Fruit fly (Drosophila melanogaster) whole organism, embryonic: ENCODE data around the gene CG17029.

Experiments
- ATbp ChIP-seq: fragments of 200-800 bp; sonication (Bioruptor generic); optimal IDR thresholded peaks from 2 replicates; lab custom pipeline; 2017; ENCODE audit warnings: missing biosample characterization, mild to moderate bottlenecking, missing genetic modification characterization, missing genetic modification reagents
- Adf1 ChIP-seq: fragments of 200-800 bp; sonication (Bioruptor generic); IDR thresholded peaks from 2 replicates; pipeline ENCODE4 v1.3.6; 2022; ENCODE audit warnings: missing biosample characterization, missing genetic modification characterization
- Aef1 ChIP-seq: fragments of 200-800 bp; sonication (Bioruptor generic); IDR thresholded peaks from 3 replicates; pipeline ENCODE4 v1.3.6; 2022; ENCODE audit warnings: missing biosample characterization, missing genetic modification characterization
- Awh ChIP-seq: fragments of 200-800 bp; sonication (Bioruptor generic); IDR thresholded peaks from 2 replicates; pipeline ENCODE4, ENCODE4 v1.3.6; 2022; ENCODE audit warnings: missing biosample characterization, missing genetic modification characterization
- Blimp-1 ChIP-seq: fragments of 200-800 bp; sonication (Bioruptor generic); optimal IDR thresholded peaks from 3 replicates; lab custom pipeline; 2018; ENCODE audit warnings: missing biosample characterization, missing genetic modification characterization, mild to moderate bottlenecking, moderate library complexity, missing genetic modification reagents
- C15 ChIP-seq: fragments of 200-800 bp; sonication (Bioruptor generic); IDR thresholded peaks from 3 replicates; pipeline ENCODE4 v1.3.6; 2022; ENCODE audit warnings: missing biosample characterization, missing genetic modification characterization
- CG1024 ChIP-seq: fragments of 200-800 bp; sonication (Bioruptor generic); IDR thresholded peaks from 2 replicates; pipeline ENCODE4 v1.3.6; 2022; ENCODE audit warnings: missing biosample characterization, missing genetic modification characterization
- CG10565 ChIP-seq: fragments of 200-800 bp; sonication (Bioruptor generic); optimal IDR thresholded peaks from 3 replicates; lab custom pipeline; 2016; ENCODE audit warnings: missing biosample characterization, mild to moderate bottlenecking, missing genetic modification characterization
- CG10654 ChIP-seq: fragments of 200-800 bp; sonication (Bioruptor generic); optimal IDR thresholded peaks from 2 replicates; lab custom pipeline; 2016; ENCODE audit warnings: missing biosample characterization, missing genetic modification characterization
- CG10979 ChIP-seq: fragments of 200-800 bp; sonication (Bioruptor generic); optimal IDR thresholded peaks from 2 replicates; lab custom pipeline; 2018; ENCODE audit warnings: missing biosample characterization, mild to moderate bottlenecking, missing genetic modification characterization, moderate library complexity
- CG11695 ChIP-seq: fragments of 200-800 bp; sonication (Bioruptor generic); IDR thresholded peaks from 3 replicates; pipeline ENCODE4 v1.3.6; 2022; ENCODE audit warnings: missing biosample characterization, missing genetic modification characterization
- CG15601 ChIP-seq: fragments of 200-800 bp; sonication (Bioruptor generic); optimal IDR thresholded peaks from 3 replicates; lab custom pipeline; 2019; ENCODE audit warnings: missing biosample characterization, mild to moderate bottlenecking, missing genetic modification characterization, moderate library complexity
- CG15696 ChIP-seq: fragments of 200-800 bp; sonication (Bioruptor generic); optimal IDR thresholded peaks from 2 replicates; lab custom pipeline; 2019; ENCODE audit warnings: missing biosample characterization, mild to moderate bottlenecking, missing genetic modification characterization, moderate library complexity
- CG17186 ChIP-seq: fragments of 200-800 bp; sonication (Bioruptor generic); optimal IDR thresholded peaks from 3 replicates; lab custom pipeline; 2017; ENCODE audit warnings: missing biosample characterization, missing genetic modification reagents, missing genetic modification characterization
- CG17829 ChIP-seq: fragments of 200-800 bp; optimal IDR thresholded peaks from 2 replicates; lab custom pipeline; 2019; ENCODE audit warnings: missing biosample characterization, mild to moderate bottlenecking, missing genetic modification characterization, moderate library complexity
- CG2120 ChIP-seq: fragments of 200-800 bp; sonication (Bioruptor generic); optimal IDR thresholded peaks from 3 replicates; lab custom pipeline; 2016; ENCODE audit warnings: missing biosample characterization, missing genetic modification characterization
- CG30431 ChIP-seq: fragments of 200-800 bp; sonication (Bioruptor generic); optimal IDR thresholded peaks from 2 replicates; lab custom pipeline; 2017; ENCODE audit warnings: missing biosample characterization, missing genetic modification characterization
- CG32532 ChIP-seq: fragments of 200-800 bp; sonication (Bioruptor generic); IDR thresholded peaks from 2 replicates; pipeline ENCODE4 v1.3.6; 2022; ENCODE audit warnings: missing biosample characterization, missing genetic modification characterization
- CG42726 ChIP-seq: fragments of 200-800 bp; sonication (Bioruptor generic); IDR thresholded peaks from 2 replicates; pipeline ENCODE4 v1.3.6; 2022; ENCODE audit warnings: missing biosample characterization, missing genetic modification characterization; ENCODE audit not compliant: partially characterized antibody
- CG6654 ChIP-seq: fragments of 200-800 bp; sonication (Bioruptor generic); optimal IDR thresholded peaks from 2 replicates; lab custom pipeline; 2017; ENCODE audit warnings: missing biosample characterization, mild to moderate bottlenecking, missing genetic modification characterization
- CG6791 ChIP-seq: fragments of 200-800 bp; sonication (Bioruptor generic); IDR thresholded peaks from 3 replicates; pipeline ENCODE4 v1.3.6; 2022; ENCODE audit warnings: missing biosample characterization, missing genetic modification characterization; ENCODE audit not compliant: partially characterized antibody
- CG9215 ChIP-seq: fragments of 200-800 bp; sonication (Bioruptor generic); IDR thresholded peaks from 2 replicates; pipeline ENCODE4 v1.3.6; 2022; ENCODE audit warnings: missing biosample characterization, missing genetic modification characterization
- Hr51 ChIP-seq, 2 experiments: fragments of 200-800 bp; sonication (Bioruptor generic); optimal IDR thresholded peaks; 2 replicates in 1 of 2; 3 replicates in 1 of 2; lab custom pipeline; 2016 to 2018; ENCODE audit warnings: missing biosample characterization in 2 of 2, missing genetic modification characterization in 2 of 2, mild to moderate bottlenecking in 1 of 2, moderate library complexity in 1 of 2
- Jarid2 ChIP-seq: fragments of 200-800 bp; sonication (Bioruptor generic); optimal IDR thresholded peaks from 3 replicates; lab custom pipeline; 2017; ENCODE audit warnings: mild to moderate bottlenecking, missing biosample characterization, missing genetic modification reagents, missing genetic modification characterization
- MESR4 ChIP-seq: fragments of 200-800 bp; sonication (Bioruptor generic); optimal IDR thresholded peaks from 2 replicates; lab custom pipeline; 2018; ENCODE audit warnings: missing biosample characterization, mild to moderate bottlenecking, missing genetic modification characterization, moderate library complexity
- NK7.1 ChIP-seq: fragments of 200-800 bp; sonication (Bioruptor generic); optimal IDR thresholded peaks from 3 replicates; lab custom pipeline; 2016; ENCODE audit warnings: missing biosample characterization, missing genetic modification characterization
- Pdp1 ChIP-seq, 2 experiments: fragments of 200-800 bp; sonication (Bioruptor generic); optimal IDR thresholded peaks; 3 replicates each; lab custom pipeline; 2016; ENCODE audit warnings: missing biosample characterization in 2 of 2, missing genetic modification characterization in 2 of 2, mild to moderate bottlenecking in 1 of 2, moderate library complexity in 1 of 2
- Rx ChIP-seq: fragments of 200-800 bp; sonication (Bioruptor generic); IDR thresholded peaks from 2 replicates; pipeline ENCODE4 v1.3.6; 2022; ENCODE audit warnings: missing biosample characterization, missing genetic modification characterization
- Spps ChIP-seq: fragments of 200-800 bp; sonication (Bioruptor generic); optimal IDR thresholded peaks from 2 replicates; lab custom pipeline; 2018; ENCODE audit warnings: missing biosample characterization, mild to moderate bottlenecking, missing genetic modification characterization
- TFAM ChIP-seq: fragments of 200-800 bp; sonication (Bioruptor generic); optimal IDR thresholded peaks from 2 replicates; lab custom pipeline; 2017; ENCODE audit warnings: missing biosample characterization, missing genetic modification characterization, inconsistent platforms
- Xbp1 ChIP-seq: fragments of 200-800 bp; sonication (Bioruptor generic); optimal IDR thresholded peaks from 3 replicates; lab custom pipeline; 2016; ENCODE audit warnings: missing biosample characterization, mild to moderate bottlenecking, missing genetic modification characterization
- al ChIP-seq: fragments of 200-800 bp; sonication (Bioruptor generic); IDR thresholded peaks from 2 replicates; pipeline ENCODE4 v1.3.6; 2022; ENCODE audit warnings: missing biosample characterization, missing genetic modification characterization
- bbx ChIP-seq: fragments of 200-800 bp; sonication (Bioruptor generic); IDR thresholded peaks from 2 replicates; pipeline ENCODE4 v1.3.6; 2022; ENCODE audit warnings: missing biosample characterization, missing genetic modification characterization; ENCODE audit not compliant: partially characterized antibody
- bsh ChIP-seq, 2 experiments: fragments of 200-800 bp; sonication (Bioruptor generic); optimal IDR thresholded peaks; 2 replicates each; lab custom pipeline; 2017 to 2018; ENCODE audit warnings: mild to moderate bottlenecking in 2 of 2, missing biosample characterization in 2 of 2, missing genetic modification characterization in 2 of 2, moderate library complexity in 1 of 2
- caup ChIP-seq: fragments of 200-800 bp; sonication (Bioruptor generic); optimal IDR thresholded peaks from 3 replicates; lab custom pipeline; 2017; ENCODE audit warnings: missing biosample characterization, mild to moderate bottlenecking, missing genetic modification characterization, moderate library complexity; ENCODE audit not compliant: severe bottlenecking
- chn ChIP-seq: fragments of 200-800 bp; sonication (Bioruptor generic); optimal IDR thresholded peaks from 2 replicates; lab custom pipeline; 2016; ENCODE audit warnings: missing biosample characterization, missing genetic modification characterization
- cwo ChIP-seq: fragments of 200-800 bp; sonication (Bioruptor generic); optimal IDR thresholded peaks from 3 replicates; lab custom pipeline; 2017; ENCODE audit warnings: missing biosample characterization, missing genetic modification characterization, mild to moderate bottlenecking, moderate library complexity, missing genetic modification reagents
- dan ChIP-seq: fragments of 200-800 bp; sonication (Bioruptor generic); IDR thresholded peaks from 2 replicates; pipeline ENCODE4 v1.3.6; 2022; ENCODE audit warnings: missing biosample characterization, missing genetic modification characterization
- dmrt99B ChIP-seq: fragments of 200-800 bp; sonication (Bioruptor generic); optimal IDR thresholded peaks from 2 replicates; lab custom pipeline; 2018; ENCODE audit warnings: missing biosample characterization, mild to moderate bottlenecking, missing genetic modification characterization, moderate library complexity
- emc ChIP-seq: fragments of 200-800 bp; sonication (Bioruptor generic); optimal IDR thresholded peaks from 2 replicates; lab custom pipeline; 2016; ENCODE audit warnings: missing biosample characterization, missing genetic modification characterization
- fd102C ChIP-seq: fragments of 200-800 bp; sonication (Bioruptor generic); optimal IDR thresholded peaks from 2 replicates; lab custom pipeline; 2018; ENCODE audit warnings: missing biosample characterization, mild to moderate bottlenecking, missing genetic modification characterization, moderate library complexity
- gce ChIP-seq: fragments of 200-800 bp; sonication (Bioruptor generic); IDR thresholded peaks from 3 replicates; pipeline ENCODE4 v1.3.6; 2022; ENCODE audit warnings: missing biosample characterization, missing genetic modification characterization
- p53 ChIP-seq: fragments of 200-800 bp; sonication (Bioruptor generic); optimal IDR thresholded peaks from 2 replicates; lab custom pipeline; 2016; ENCODE audit warnings: missing biosample characterization, missing genetic modification characterization
- salm ChIP-seq: fragments of 200-800 bp; sonication (Bioruptor generic); optimal IDR thresholded peaks from 2 replicates; lab custom pipeline; 2018; ENCODE audit warnings: missing biosample characterization, mild to moderate bottlenecking, missing genetic modification characterization
- scrt ChIP-seq: fragments of 200-800 bp; sonication (Bioruptor generic); optimal IDR thresholded peaks from 2 replicates; lab custom pipeline; 2018; ENCODE audit warnings: missing biosample characterization, mild to moderate bottlenecking, missing genetic modification characterization, moderate library complexity
- slp2 ChIP-seq: fragments of 200-800 bp; sonication (Bioruptor generic); optimal IDR thresholded peaks from 2 replicates; lab custom pipeline; 2016; ENCODE audit warnings: missing biosample characterization, missing genetic modification characterization
- stc ChIP-seq: fragments of 200-800 bp; sonication (Bioruptor generic); IDR thresholded peaks from 2 replicates; pipeline ENCODE4 v1.3.6; 2022; ENCODE audit warnings: missing biosample characterization, missing genetic modification characterization
- tap ChIP-seq: fragments of 200-800 bp; optimal IDR thresholded peaks from 3 replicates; lab custom pipeline; 2019; ENCODE audit warnings: missing biosample characterization, mild to moderate bottlenecking, missing genetic modification characterization, moderate library complexity
- wor ChIP-seq: fragments of 200-800 bp; sonication (Bioruptor generic); IDR thresholded peaks from 2 replicates; pipeline ENCODE4 v1.3.6; 2022; ENCODE audit warnings: missing biosample characterization, missing genetic modification characterization

The CG17029 gene

dm6 chr3L:16021064-16021683 lies 44.5 kb downstream of the CG17029 start (continued):
- TF ChIP-seq chn (GFP tag; lab: Kevin White, UChicago) (peak; percentile 61), CG42726 (GFP tag; lab: Robert Waterston, UW) (no peak), CG9215 (GFP tag; lab: Robert Waterston, UW) (no peak), CG15601 (peak; percentile 12), Jarid2 (no peak), CG11695 (no peak), CG17829 (tag; lab: Kevin White, UChicago) (peak; percentile 81), emc (GFP tag; lab: Kevin White, UChicago) (no peak), dmrt99B (peak; percentile 59), NK7.1 (GFP tag; lab: Kevin White, UChicago) (no peak), ATbp (GFP tag; lab: Kevin White, UChicago) (peak; percentile 18), tap (no peak), MESR4 (GFP tag; lab: Kevin White, UChicago) (no peak), CG6654 (no peak), Awh (GFP tag; lab: Robert Waterston, UW) (no peak), scrt (GFP tag; lab: Kevin White, UChicago) (no peak), CG2120 (no peak), gce (0 out of 3 replicates have a peak, but pooled peaks have one; percentile 56), Xbp1 (GFP tag; lab: Kevin White, UChicago) (peak; percentile 47), CG6791 (GFP tag; lab: Robert Waterston, UW) (no peak), CG10979 (tag; lab: Kevin White, UChicago) (peak; percentile 84), Blimp-1 (peak; percentile 57), C15 (GFP tag; lab: Robert Waterston, UW) (no peak), al (GFP tag; lab: Robert Waterston, UW) (no peak), CG17186 (no peak), CG1024 (GFP tag; lab: Robert Waterston, UW) (peak; percentile 58), stc (GFP tag; lab: Robert Waterston, UW) (no peak), CG10565 (GFP tag; lab: Kevin White, UChicago) (no peak), salm (no peak), Pdp1 (GFP tag; optimal IDR thresholded peaks at IDR 0.05; lab: Kevin White, UChicago) (peak; percentile 39 to 73), wor (GFP tag; lab: Robert Waterston, UW) (no peak), CG10654 (GFP tag; lab: Kevin White, UChicago) (peak; percentile 33), bsh (GFP tag; optimal IDR thresholded peaks at IDR 0.05; lab: Kevin White, UChicago) (peak in 1 of 2 experiments; percentile 74), Adf1 (GFP tag; lab: Robert Waterston, UW) (no peak), fd102C (GFP tag; lab: Kevin White, UChicago) (peak; percentile 87), p53 (no peak), CG30431 (GFP tag; lab: Kevin White, UChicago) (peak; percentile 44), dan (GFP tag; lab: Robert Waterston, UW) (peak; percentile 55; the same call in 1 of the 2 replicates), cwo (GFP tag; lab: Kevin White, UChicago) (no peak), CG15696 (tag; lab: Kevin White, UChicago) (peak; percentile 90), bbx (GFP tag; lab: Robert Waterston, UW) (no peak), Spps (tag; lab: Kevin White, UChicago) (peak; percentile 64), Hr51 (GFP tag; optimal IDR thresholded peaks at IDR 0.05; lab: Kevin White, UChicago) (peak in 1 of 2 experiments; percentile 13), CG32532 (GFP tag; lab: Robert Waterston, UW) (no peak), caup (no peak), Rx (GFP tag; lab: Robert Waterston, UW) (peak; percentile 49; the same call in 1 of the 2 replicates), TFAM (GFP tag; lab: Kevin White, UChicago) (no peak), Aef1 (no peak), slp2 (GFP tag; lab: Kevin White, UChicago) (peak; percentile 41)
